Fruit fly (Drosophila melanogaster) whole organism, adult: ENCODE data around the gene CG13116.

Experiments
- CG1620 ChIP-seq: fragments of 200-800 bp; sonication (Bioruptor generic); optimal IDR thresholded peaks from 2 replicates; lab custom pipeline; 2016; ENCODE audit warnings: missing biosample characterization, missing genetic modification characterization
- CG33017 ChIP-seq: fragments of 200-800 bp; sonication (Bioruptor generic); optimal IDR thresholded peaks from 2 replicates; lab custom pipeline; 2018; ENCODE audit warnings: missing biosample characterization, mild to moderate bottlenecking, missing genetic modification characterization, moderate library complexity
- Hr96 ChIP-seq: fragments of 200-800 bp; sonication (Bioruptor generic); optimal IDR thresholded peaks from 2 replicates; lab custom pipeline; 2016; ENCODE audit warnings: missing biosample characterization, missing genetic modification characterization
- toe ChIP-seq: fragments of 200-800 bp; sonication (Bioruptor generic); optimal IDR thresholded peaks from 2 replicates; lab custom pipeline; 2016; ENCODE audit warnings: missing biosample characterization, missing genetic modification characterization

DNA sequence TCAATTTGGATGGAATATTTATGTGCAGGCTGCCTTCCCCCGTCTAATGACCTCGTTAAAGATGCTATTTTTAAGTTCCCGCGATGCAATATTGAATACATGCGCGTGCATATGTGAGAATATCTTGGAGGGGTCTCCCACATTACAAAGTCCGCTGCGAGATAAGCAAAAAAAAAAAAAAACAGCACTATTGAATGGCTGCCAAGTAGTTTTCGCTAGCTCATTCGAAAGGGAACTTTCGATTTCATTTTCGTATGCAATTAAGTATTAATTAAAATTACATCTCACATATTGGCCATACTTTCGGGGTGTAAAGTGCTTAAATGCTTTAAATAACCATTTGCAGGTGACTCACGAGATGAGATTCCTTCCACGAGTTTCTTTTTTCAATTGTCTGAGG, 22.6 kb upstream of the CG13116 start:
- TF ChIP-seq CG1620 (GFP tag; lab: Kevin White, UChicago) (no peak), CG33017 (tag; lab: Kevin White, UChicago) (no peak), Hr96 (GFP tag; lab: Kevin White, UChicago) (no peak), toe (GFP tag; lab: Kevin White, UChicago) (no peak)
